Worm (Caenorhabditis elegans): Measurements from ENCODE around the gene gst-14.
A peak's percentile ranks its signal among the peaks of the same experiment; 100 is the strongest.

Gene gst-14

DNA sequence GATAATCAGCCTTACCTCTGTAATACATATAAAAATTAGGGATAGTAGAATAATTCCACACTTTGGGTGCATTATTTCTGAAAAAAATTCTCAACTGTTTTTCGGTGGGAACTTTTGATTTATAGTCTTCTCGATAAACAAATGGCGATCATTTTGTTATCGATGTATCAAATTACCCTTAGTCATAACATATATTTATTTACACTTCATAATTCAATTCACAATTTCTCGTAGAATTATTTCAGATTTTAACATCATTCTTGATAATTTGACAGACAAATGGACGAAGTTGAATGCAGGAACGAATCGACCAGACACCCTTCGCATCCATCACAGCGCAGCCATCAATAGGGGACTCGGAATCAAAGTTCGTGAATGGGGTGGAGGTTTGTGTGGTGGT, 25.4 kb downstream of the gst-14 start, which contains the start of gene clec-145:
clec-145 (minus strand) TSS at position 101 of the 400 bp plus-strand sequence.
- TF ChIP-seq ama-1 (optimal IDR thresholded peaks at IDR 0.05) (no peak), scrt-1 (GFP tag; IDR thresholded peaks at IDR 0.05) (no peak), hnd-1 (tag; optimal IDR thresholded peaks at IDR 0.05) (no peak), hmbx-1 (tag; optimal IDR thresholded peaks at IDR 0.05) (no peak), hmg-4 (GFP tag; optimal IDR thresholded peaks at IDR 0.05) (no peak), F13C5.2 (tag; optimal IDR thresholded peaks at IDR 0.05) (no peak), tra-4 (tag; optimal IDR thresholded peaks at IDR 0.05) (no peak), ceh-13 (GFP tag; optimal IDR thresholded peaks at IDR 0.05) (no peak), tbx-37 (GFP tag; conservative IDR thresholded peaks at IDR 0.05) (no peak), sea-1 (GFP tag; conservative IDR thresholded peaks at IDR 0.05) (no peak), B0310.2 (tag; optimal IDR thresholded peaks at IDR 0.05) (no peak), aly-1 (tag; optimal IDR thresholded peaks at IDR 0.05) (no peak), flt-1 (GFP tag; IDR thresholded peaks at IDR 0.05) (no peak), tbx-11 (GFP tag; IDR thresholded peaks at IDR 0.05) (no peak), pes-1 (GFP tag; IDR thresholded peaks at IDR 0.05) (no peak), ets-7 (tag; optimal IDR thresholded peaks at IDR 0.05) (no peak)

DNA sequence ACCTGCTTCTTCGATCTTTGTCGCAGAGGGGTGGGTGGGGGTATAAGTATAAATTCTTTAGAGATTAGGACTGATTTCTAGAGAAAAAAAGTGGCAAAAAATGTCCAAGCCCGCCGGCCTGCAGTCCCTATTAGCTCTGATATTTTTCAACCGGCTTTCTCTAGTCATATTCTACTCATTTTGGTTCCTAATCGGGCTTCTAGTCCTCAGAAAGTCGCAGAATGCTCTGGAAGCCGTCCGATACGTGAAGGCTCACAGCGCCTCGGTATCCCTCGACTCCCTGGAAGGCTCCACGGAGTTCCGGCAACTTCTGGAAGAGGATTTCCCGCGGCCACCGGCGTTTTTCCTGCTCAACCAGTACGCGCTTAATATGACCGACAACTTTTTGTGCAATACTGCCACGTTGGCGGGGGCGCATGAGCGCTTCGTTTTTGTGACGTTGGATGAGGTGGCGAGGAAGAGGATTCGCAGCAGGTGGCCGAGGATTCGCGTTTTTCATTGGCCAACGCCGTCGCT, 30.2 kb downstream of the gst-14 start, which contains the start of gene Y48E1B.8:
Y48E1B.8 (plus strand) TSS at position 51 of the 516 bp plus-strand sequence.
- TF ChIP-seq ama-1 (optimal IDR thresholded peaks at IDR 0.05): no peak
- TF ChIP-seq ets-7 (tag; optimal IDR thresholded peaks at IDR 0.05): no peak
- TF ChIP-seq scrt-1 (GFP tag; IDR thresholded peaks at IDR 0.05): no peak
- TF ChIP-seq tbx-11 (GFP tag; IDR thresholded peaks at IDR 0.05): no peak
- TF ChIP-seq tra-4 (tag; optimal IDR thresholded peaks at IDR 0.05): no peak
- TF ChIP-seq ceh-13 (GFP tag; optimal IDR thresholded peaks at IDR 0.05): no peak
- no peak for TF ChIP-seq hmg-4 (GFP tag; optimal IDR thresholded peaks at IDR 0.05)
- TF ChIP-seq hmbx-1 (tag; optimal IDR thresholded peaks at IDR 0.05): no peak
- no peak for TF ChIP-seq tbx-37 (GFP tag; conservative IDR thresholded peaks at IDR 0.05)
- TF ChIP-seq sea-1 (GFP tag; conservative IDR thresholded peaks at IDR 0.05): no peak
- TF ChIP-seq aly-1 (tag; optimal IDR thresholded peaks at IDR 0.05): no peak
- no peak for TF ChIP-seq hnd-1 (tag; optimal IDR thresholded peaks at IDR 0.05)

DNA sequence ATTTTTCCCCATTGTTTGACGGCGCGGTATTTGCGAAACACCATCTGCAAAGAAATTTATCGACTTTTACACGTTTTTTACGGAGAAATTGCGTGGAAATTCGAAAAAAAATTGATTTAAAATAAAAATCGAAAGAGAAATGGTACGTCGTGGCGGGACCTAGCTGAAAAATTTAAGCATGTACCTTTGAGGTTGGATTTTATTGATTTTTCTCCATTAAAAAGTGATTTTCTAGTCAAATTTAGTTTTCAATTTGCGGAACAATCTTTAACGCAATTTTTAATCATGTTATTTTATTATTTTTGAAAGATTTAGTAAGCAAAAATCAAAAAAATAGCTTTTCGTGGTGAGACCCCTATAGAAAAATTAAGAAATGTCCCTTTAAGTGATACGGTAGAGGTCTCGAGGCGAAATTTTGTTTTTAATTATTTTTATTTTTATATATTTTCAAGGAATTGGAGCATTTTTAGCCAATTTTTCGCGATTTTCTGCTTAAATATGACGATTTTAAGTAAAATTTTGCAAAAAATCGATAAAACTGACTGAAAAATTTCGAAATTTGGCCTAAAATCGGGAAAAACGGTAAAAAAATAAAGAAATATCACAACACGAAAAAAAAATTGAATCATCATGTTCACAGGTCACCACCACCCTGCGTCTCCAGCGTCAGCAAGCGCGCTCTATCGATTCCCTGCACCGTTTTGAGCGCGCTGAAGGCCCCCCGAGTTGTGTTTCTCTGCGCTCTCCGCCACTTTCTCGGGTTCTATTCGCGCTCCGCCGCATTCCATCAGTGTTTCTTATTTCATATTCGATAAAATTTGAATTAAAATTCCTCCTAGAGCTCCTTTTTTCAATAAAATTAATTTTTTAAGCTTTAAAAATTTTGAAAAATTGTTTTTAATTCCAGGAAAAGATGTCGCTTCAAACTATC, 40.6 kb downstream of the gst-14 start, which contains the start of the genes mrpl-37 and lin-38:
mrpl-37 (minus strand) TSS at position 51 of the 931 bp plus-strand sequence.
lin-38 (plus strand) TSS at position 908 of the 931 bp plus-strand sequence.
- TF ChIP-seq B0310.2 (tag; optimal IDR thresholded peaks at IDR 0.05) (no peak), pes-1 (GFP tag; IDR thresholded peaks at IDR 0.05) (no peak), flt-1 (GFP tag; IDR thresholded peaks at IDR 0.05) (no peak), sea-1 (GFP tag; conservative IDR thresholded peaks at IDR 0.05) (no peak), hmg-4 (GFP tag; optimal IDR thresholded peaks at IDR 0.05) (peak; percentile 28), tra-4 (tag; optimal IDR thresholded peaks at IDR 0.05) (no peak), F13C5.2 (tag; optimal IDR thresholded peaks at IDR 0.05) (peak; percentile 48), hnd-1 (tag; optimal IDR thresholded peaks at IDR 0.05) (no peak)

DNA sequence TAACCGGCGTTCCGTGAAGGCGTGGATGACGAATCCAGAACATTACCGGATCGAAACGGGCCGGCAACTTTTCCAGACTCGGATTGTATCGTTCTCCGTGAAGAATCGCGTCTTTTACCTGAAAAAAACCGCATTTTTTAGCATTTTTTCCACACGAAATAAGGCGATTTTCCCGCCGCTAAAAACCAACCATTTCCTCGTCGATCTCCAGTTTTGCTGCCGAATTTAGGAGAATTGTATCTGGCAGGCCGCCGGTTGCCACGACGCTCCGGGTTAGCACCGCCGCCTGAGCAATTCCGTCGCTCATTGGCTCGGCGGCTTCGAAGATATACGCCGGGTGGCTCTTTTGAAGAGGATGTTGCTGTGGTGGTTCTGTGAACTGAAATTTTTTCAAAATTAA, 41.5 kb downstream of the gst-14 start:
- no peak for TF ChIP-seq hmbx-1 (tag; optimal IDR thresholded peaks at IDR 0.05)
- no peak for TF ChIP-seq flt-1 (GFP tag; IDR thresholded peaks at IDR 0.05)
- TF ChIP-seq aly-1 (tag; optimal IDR thresholded peaks at IDR 0.05): no peak
- no peak for TF ChIP-seq ets-7 (tag; optimal IDR thresholded peaks at IDR 0.05)
- no peak for TF ChIP-seq tbx-11 (GFP tag; IDR thresholded peaks at IDR 0.05)
- TF ChIP-seq hnd-1 (tag; optimal IDR thresholded peaks at IDR 0.05): no peak
- TF ChIP-seq F13C5.2 (tag; optimal IDR thresholded peaks at IDR 0.05): no peak
- no peak for TF ChIP-seq scrt-1 (GFP tag; IDR thresholded peaks at IDR 0.05)
- no peak for TF ChIP-seq B0310.2 (tag; optimal IDR thresholded peaks at IDR 0.05)
- no peak for TF ChIP-seq ceh-13 (GFP tag; optimal IDR thresholded peaks at IDR 0.05)
- no peak for TF ChIP-seq tra-4 (tag; optimal IDR thresholded peaks at IDR 0.05)

DNA sequence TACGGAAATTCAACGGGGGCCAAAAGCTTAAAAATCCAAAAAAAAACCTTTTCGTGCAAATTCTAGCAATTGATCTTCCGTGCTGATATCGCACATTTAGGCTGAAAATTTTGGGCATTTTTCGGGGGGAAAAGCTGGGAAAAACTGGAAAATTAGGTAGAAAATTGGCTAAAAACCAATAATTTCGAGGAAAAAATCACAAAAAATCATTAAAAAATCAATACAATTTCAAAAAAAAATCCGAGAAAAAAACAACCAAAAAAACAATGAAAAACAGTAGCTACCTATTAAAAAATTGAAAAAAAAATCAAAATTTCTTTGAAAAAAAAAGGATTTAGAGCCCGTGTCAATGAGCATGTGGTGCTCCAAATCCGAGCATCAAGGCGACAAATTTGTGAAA, 48.0 kb downstream of the gst-14 start, which contains the start of gene Y48E1B.3:
Y48E1B.3 (minus strand) TSS at position 101 of the 400 bp plus-strand sequence.
- TF ChIP-seq ama-1 (optimal IDR thresholded peaks at IDR 0.05) (no peak), hnd-1 (tag; optimal IDR thresholded peaks at IDR 0.05) (no peak), flt-1 (GFP tag; IDR thresholded peaks at IDR 0.05) (no peak), hmbx-1 (tag; optimal IDR thresholded peaks at IDR 0.05) (no peak), ceh-13 (GFP tag; optimal IDR thresholded peaks at IDR 0.05) (no peak), hmg-4 (GFP tag; optimal IDR thresholded peaks at IDR 0.05) (no peak), tbx-37 (GFP tag; conservative IDR thresholded peaks at IDR 0.05) (no peak), aly-1 (tag; optimal IDR thresholded peaks at IDR 0.05) (no peak), ceh-36 (tag; optimal IDR thresholded peaks at IDR 0.05) (no peak), ets-7 (tag; optimal IDR thresholded peaks at IDR 0.05) (no peak), scrt-1 (GFP tag; IDR thresholded peaks at IDR 0.05) (no peak), B0310.2 (tag; optimal IDR thresholded peaks at IDR 0.05) (no peak), sea-1 (GFP tag; conservative IDR thresholded peaks at IDR 0.05) (no peak), pes-1 (GFP tag; IDR thresholded peaks at IDR 0.05) (no peak)
